Fruit fly (Drosophila melanogaster) S2 (cell line): Measurements from ENCODE around the gene SCCRO4.

Experiments
- CG8478 ChIP-seq: fragments of >200 bp; optimal IDR thresholded peaks from 2 replicates; lab custom pipeline; 2018
- CTCF ChIP-seq, 2 experiments: fragments of >200 bp; optimal IDR thresholded peaks; 2 replicates each; lab custom pipeline; 2018

Gene SCCRO4

DNA sequence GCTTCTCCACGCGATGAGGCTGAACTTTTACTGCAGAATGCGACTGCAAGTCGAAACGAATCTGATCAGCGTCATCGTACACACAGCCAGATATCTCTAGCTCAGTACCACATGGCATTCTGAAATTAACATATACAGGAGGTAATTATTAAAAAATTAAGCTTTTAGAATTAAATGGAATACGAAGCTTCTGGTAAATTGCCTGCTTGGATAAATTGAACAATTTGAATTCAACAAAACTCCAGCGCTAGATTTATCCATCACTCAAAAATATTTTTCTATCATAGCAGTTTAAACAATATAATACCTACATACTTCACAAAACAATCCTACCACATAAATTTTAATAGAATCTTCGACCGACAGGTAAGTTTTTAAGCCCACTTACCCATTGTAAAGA is at the start of gene SCCRO4:
TSS of gene SCCRO4 (plus strand) at position 301 of the 400 bp plus-strand sequence.
- no peak for TF ChIP-seq CG8478 (lab: Kevin White, UChicago)
- TF ChIP-seq CTCF (optimal IDR thresholded peaks at IDR 0.05; lab: Kevin White, UChicago), result no peak

DNA sequence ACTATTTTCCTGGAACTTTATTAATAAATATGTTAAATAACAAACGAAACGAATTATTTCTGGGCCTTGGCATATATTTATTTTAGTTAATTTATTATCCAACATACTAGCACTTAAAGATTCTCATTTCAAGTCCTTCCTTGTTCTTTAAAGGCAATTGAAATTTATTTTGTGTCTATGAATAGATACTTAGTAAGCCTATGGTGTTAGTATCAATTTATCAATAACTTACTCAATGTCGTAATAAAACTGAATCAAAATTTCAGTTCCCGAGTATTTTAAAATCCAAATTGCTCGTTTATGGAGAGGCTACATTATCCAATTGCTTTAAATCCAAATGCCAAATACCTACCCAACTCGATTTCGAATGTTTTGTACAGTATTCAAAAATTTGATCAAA is 33.7 kb upstream of the SCCRO4 start, which contains the start of gene CG32228:
TSS of gene CG32228 (plus strand) at position 301 of the 400 bp plus-strand sequence.
- TF ChIP-seq CG8478 (lab: Kevin White, UChicago) (no peak), CTCF (optimal IDR thresholded peaks at IDR 0.05; lab: Kevin White, UChicago) (no peak)

DNA sequence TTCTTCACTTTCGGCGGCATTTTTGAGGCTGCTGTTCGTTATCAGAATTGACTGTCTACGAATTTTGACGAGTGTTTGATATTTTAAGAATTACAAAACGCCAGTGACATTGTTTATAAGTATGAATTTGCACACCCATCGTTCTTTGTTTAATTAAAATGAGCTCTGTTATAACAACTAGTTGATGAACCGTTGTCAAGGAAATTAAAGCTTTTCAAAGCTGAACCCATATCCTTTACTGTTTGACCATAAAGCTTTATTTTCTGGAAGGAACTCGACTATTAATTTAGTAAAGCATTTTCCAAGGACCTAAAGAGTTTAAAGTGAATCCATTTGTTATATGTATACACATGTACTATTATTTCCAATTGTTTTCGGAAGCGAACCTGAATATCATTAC is 24.0 kb upstream of the SCCRO4 start, which contains the start of gene CG17122:
TSS of gene CG17122 (minus strand) at position 101 of the 400 bp plus-strand sequence.
- no peak for TF ChIP-seq CG8478 (lab: Kevin White, UChicago)
- no peak for TF ChIP-seq CTCF (optimal IDR thresholded peaks at IDR 0.05; lab: Kevin White, UChicago)

DNA sequence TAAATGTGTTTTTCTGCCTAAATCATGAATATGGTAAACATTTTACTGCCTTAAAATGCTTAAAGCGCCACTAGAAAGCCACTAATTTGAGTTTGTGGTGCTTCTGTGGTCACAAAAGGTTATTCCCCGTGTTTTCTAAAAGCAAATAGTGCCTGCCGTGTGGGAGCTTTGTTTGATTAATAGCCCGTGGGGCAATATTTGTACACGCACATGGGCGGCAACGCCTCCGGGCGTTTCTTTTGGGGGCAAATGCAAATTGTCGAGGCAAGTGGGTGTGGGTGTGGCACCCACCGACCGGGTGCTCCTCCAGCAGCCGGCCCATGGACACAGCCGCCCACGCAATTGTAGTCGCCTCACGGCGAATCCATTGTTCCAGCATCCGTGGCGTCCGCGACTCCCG is 23.3 kb upstream of the SCCRO4 start:
- TF ChIP-seq CTCF (optimal IDR thresholded peaks at IDR 0.05; lab: Kevin White, UChicago) (no peak), CG8478 (lab: Kevin White, UChicago) (no peak)

DNA sequence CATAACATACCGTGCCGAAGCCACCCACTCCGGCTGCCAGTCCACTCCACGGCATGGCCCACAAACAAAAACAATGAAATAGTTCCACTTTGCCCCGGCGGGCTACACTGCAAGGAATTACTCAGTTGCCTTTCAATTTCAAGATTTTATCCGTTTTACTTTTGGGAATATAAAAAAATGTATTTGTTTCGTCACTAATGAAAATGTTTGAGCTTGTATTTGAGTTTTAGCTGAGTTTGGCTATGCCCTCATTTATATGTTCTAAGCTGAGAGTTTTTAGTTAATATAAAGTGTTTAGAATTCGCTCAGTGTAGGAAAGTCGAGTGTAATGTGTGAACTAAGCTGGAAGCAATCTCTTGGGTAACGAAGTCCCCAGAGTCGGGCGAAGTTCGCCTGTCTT is 22.6 kb upstream of the SCCRO4 start:
- TF ChIP-seq CTCF (optimal IDR thresholded peaks at IDR 0.05; lab: Kevin White, UChicago) (no peak), CG8478 (lab: Kevin White, UChicago) (no peak)

DNA sequence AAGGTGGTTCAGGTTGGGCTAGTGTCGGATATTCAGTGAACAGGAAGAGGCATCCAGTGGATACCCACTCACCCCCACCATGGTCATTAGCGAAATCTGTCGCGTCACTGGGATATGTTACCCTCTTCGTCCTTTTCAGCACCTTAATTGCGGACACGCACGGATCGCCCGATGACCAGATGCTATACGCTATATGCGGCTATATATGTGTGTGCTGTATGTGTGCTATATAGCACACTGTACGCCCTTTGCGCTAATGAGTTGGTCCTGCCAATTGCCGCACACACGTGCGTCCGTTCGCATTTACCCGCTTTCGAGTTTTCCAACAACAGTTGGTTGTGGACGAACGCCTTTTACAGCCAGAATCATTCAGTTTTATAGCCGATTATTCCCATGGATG is 18.0 kb upstream of the SCCRO4 start:
- TF ChIP-seq CG8478 (lab: Kevin White, UChicago), result no peak
- no peak for TF ChIP-seq CTCF (optimal IDR thresholded peaks at IDR 0.05; lab: Kevin White, UChicago)

DNA sequence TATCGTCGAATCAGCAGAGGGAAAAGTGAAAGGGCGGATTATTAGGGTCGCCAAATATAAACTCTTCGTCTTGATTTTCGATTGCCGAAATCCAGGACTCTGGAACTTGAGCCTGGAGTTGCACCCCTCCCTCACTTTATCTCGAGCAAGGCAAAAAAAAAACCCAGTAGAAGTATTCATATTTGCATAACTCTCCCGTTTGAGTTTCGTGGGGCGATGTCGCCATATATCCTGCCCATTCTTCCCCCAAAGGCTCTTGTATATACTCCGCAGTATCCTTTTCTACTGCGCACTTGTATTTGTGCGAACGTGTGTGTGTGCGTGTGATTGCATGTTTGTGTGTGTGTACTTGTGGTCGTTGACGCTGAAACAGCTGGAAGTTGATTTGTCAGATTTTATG is 12.2 kb upstream of the SCCRO4 start:
- TF ChIP-seq CTCF (optimal IDR thresholded peaks at IDR 0.05; lab: Kevin White, UChicago) (no peak), CG8478 (lab: Kevin White, UChicago) (no peak)

DNA sequence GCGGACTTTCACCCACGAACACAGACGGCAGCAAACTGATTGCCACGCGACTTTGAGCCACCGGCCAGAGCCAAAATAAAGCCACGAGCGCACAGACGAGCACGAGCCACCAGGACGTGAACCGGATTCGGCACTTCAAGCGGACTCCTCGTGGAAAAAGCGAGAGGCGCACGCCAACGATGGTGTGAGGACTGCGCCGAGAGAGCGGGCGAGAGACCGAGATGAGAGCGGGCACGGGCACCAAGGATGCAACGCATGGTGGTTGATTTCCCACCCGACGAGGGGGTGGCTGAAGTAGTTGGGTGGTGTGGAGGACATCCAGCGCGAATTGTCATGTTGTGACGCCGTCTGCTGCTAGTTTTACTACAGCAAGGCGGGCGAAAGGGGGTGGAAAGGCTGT is 4.1 kb upstream of the SCCRO4 start, which contains the start of gene gogo:
TSS of gene gogo (minus strand) at position 39 of the 400 bp plus-strand sequence.
- TF ChIP-seq CTCF (optimal IDR thresholded peaks at IDR 0.05; lab: Kevin White, UChicago) (no peak), CG8478 (lab: Kevin White, UChicago) (no peak)

DNA sequence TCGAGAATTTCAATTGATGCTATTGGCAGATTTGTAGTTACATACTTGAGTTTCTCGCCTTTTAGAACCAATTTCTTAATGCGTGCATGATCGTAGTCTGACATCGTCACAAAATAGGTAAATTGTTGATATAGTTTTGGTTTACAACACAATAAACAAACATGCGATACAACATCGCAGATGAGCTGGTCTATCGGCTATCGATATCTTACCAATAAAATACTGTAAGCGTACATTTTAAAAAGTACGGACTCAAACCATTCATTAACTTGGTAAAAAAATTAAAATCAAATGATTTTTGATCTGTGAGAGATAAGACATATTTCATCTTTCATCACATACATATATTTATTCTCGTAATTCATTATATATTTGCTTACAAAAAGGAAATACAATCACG is 2.4 kb upstream of the SCCRO4 start, which contains the start of gene FRG1:
TSS of gene FRG1 (minus strand) at position 175 of the 400 bp plus-strand sequence.
- TF ChIP-seq CG8478 (lab: Kevin White, UChicago) (no peak), CTCF (optimal IDR thresholded peaks at IDR 0.05; lab: Kevin White, UChicago) (no peak)

DNA sequence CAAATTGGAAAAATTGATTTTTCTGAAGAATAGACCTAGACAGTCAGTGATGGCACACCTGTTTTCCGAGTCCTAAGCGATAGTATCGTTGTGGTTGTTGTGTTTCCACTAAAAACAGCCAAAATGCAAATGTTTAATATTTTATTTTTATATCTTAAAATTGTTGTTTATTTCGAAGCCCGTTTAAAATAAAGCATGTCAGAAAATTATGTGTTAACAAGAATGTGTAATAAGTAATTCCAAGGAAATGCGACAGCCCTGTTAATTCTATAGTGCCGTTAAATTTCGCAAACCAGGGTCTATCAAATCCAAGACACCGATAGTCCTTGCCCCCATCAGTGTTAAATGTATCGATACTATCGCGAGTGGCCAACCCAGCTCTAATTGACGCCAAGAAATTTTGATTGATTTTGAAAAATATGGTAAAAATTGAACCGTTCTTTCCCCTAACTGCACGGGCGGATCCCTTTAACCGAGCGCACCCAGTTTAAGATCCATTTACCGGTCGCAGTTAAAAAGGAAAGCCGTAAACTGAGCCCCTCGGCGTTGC is 2.9 kb downstream of the SCCRO4 start, which contains the start of gene Pex23:
TSS of gene Pex23 (minus strand) at position 61 of the 550 bp plus-strand sequence.
- peak in 1 of 2 experiments; percentile 38 for TF ChIP-seq CTCF (optimal IDR thresholded peaks at IDR 0.05; lab: Kevin White, UChicago)
- no peak for TF ChIP-seq CG8478 (lab: Kevin White, UChicago)

DNA sequence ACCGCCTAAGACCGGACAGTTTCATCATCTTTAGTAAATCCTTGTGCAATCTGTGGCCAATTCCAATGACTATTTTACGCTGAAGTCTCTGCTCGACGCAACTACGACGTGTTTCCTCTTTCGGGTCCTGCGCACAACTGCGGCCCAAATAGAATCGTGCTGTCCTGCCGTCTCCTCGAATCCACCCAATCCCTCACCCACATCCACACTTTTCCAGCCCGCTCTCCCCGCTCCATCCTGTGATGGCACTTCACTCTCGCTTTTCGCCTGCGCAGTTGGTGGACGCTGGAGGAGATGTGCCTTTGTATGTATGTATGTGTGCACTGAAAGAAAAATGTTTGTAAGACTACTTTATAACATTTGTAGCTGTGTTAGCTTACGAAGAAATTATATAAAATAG is 6.9 kb downstream of the SCCRO4 start, which contains the start of gene CG32225:
TSS of gene CG32225 (minus strand) at position 142 of the 400 bp plus-strand sequence.
- TF ChIP-seq CG8478 (lab: Kevin White, UChicago) (no peak), CTCF (optimal IDR thresholded peaks at IDR 0.05; lab: Kevin White, UChicago) (no peak)

DNA sequence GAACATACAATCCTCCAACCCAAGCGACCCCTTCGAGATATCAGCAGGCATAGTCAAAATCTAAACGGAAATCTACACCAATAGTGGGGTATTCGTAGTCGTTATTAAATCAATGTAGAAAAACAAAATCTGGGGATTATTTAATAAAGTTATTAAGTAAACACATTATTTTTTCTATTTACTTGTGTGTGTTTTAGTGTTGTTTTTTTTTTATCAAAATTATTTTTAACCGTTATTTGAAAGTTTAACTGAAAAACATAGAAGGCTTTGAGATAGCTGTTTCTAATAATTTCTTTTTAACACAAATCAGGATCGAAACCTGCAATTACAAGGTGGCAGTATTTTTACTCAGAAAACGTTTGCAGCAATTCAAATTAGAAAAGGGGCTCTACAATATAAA is 10.1 kb downstream of the SCCRO4 start, which contains the start of gene polo:
TSS of gene polo (plus strand) at position 301 of the 400 bp plus-strand sequence.
- TF ChIP-seq CTCF (optimal IDR thresholded peaks at IDR 0.05; lab: Kevin White, UChicago) (no peak), CG8478 (lab: Kevin White, UChicago) (no peak)

DNA sequence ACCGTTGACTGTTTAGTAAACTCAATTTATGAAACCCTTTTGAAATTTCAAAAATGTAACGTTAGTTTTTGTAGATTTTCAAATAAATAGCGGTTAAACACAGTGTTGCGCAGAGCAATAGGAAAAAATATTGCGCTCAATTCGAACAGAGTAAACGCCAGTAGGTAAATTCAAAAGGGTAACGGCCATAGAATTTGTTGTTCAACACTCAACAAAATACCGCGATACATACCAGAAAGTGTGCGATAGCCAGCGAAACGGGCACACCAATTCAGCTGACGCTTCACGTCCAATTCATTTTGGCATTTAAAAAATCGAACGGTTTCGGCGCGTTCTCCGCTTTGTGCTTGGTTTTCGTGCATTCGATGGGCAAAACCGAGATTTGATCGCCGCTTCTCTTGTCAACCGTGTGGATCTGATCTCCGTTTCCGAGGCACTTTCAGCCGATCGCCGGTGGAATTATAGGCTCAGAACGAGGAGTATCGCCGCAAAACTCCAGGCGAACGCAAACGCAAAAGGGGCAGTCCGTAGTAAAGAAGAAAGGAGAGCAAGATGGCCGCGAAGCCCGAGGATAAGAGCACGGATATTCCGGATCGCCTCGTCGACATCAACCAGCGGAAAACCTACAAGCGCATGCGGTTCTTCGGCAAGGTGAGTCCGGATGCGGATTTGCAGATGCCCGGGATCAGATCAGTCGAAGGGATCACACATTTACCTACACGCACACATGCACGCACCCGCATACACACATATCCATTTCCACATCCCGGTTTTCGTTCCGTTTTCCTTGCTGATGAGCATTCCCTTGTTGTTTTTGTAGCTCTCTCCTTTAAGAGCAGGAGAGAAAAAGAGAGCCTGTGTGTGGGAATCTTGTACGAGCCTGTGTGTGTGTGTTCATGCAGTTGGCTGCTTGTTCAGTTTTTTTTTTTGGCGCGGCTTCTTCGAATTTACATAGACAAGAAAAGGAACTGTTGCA is 10.8 kb downstream of the SCCRO4 start:
- TF ChIP-seq CG8478 (lab: Kevin White, UChicago) (no peak), CTCF (optimal IDR thresholded peaks at IDR 0.05; lab: Kevin White, UChicago) (peak; percentile 38 to 43)

DNA sequence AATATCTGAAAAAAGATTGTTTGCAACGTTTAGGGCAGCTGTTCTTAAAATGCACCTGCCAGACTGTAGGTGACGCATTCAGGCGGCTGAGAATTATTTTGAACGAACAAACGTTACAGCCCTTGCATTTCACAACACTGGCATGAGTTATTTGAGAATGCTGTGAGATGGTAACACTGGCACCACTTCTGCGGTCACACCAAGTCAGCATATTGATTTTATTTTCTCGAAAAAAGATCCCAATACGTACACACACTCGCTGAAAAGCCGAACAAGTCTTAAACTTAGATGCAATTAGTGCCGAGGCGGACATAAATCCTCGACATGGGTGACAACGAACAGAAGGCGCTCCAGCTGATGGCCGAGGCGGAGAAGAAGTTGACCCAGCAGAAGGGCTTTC is 14.3 kb downstream of the SCCRO4 start, which contains the start of gene alphaSnap:
TSS of gene alphaSnap (plus strand) at position 164 of the 400 bp plus-strand sequence.
- no peak for TF ChIP-seq CG8478 (lab: Kevin White, UChicago)
- peak; percentile 54 to 59 for TF ChIP-seq CTCF (optimal IDR thresholded peaks at IDR 0.05; lab: Kevin White, UChicago)
